Worm (Caenorhabditis elegans): ENCODE results near the gene pqn-51.

DNA sequence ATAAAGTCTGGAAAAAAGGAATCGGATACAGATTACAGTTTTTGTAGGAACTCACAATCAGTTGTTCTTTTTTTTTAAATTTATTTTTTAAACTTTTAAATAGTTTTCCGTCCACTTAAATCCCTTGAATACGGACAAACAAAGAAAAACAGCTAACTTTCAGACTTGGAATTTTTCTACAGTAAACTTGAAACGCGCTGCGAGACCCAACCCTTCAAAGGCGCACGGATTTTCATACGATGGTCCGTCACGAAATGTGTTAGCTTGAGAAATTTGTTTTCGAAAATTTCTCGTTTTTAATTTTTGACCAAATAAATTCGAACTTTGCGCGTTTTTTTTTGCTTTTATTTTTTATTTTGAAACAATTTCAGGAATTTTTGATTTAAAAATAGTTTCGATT lies 2.8 kb upstream of the pqn-51 start:
- TF ChIP-seq ama-1 (optimal IDR thresholded peaks at IDR 0.05) = no peak
- no peak for TF ChIP-seq ama-1 (GFP tag; optimal IDR thresholded peaks at IDR 0.05)
- TF ChIP-seq snpc-4 (GFP tag; optimal IDR thresholded peaks at IDR 0.05) = no peak
- no peak for TF ChIP-seq snpc-4 (tag; optimal IDR thresholded peaks at IDR 0.05)
- TF ChIP-seq F57A8.1 (GFP tag; optimal IDR thresholded peaks at IDR 0.05) = no peak
- no peak for TF ChIP-seq F57C9.4 (tag; optimal IDR thresholded peaks at IDR 0.05)
- TF ChIP-seq him-1 (tag; optimal IDR thresholded peaks at IDR 0.05) = no peak
- TF ChIP-seq mxl-1 (tag; optimal IDR thresholded peaks at IDR 0.05) = no peak
- TF ChIP-seq bed-1 (GFP tag; IDR thresholded peaks at IDR 0.05) = no peak
- no peak for TF ChIP-seq pha-4 (tag; optimal IDR thresholded peaks at IDR 0.05)
- no peak for TF ChIP-seq cebp-2 (GFP tag; IDR thresholded peaks at IDR 0.05)
- no peak for TF ChIP-seq lir-1 (GFP tag; conservative IDR thresholded peaks at IDR 0.05)
- TF ChIP-seq efl-1 (GFP tag; optimal IDR thresholded peaks at IDR 0.05) = no peak

All from whole organism, young adult.